Worm (Caenorhabditis elegans): ENCODE data around the gene srxa-11.

srxa-11 gene

ce11 chrV:13908120-13908915 lies 15.6 kb upstream of the srxa-11 start (continued):
- TF ChIP-seq hlh-12 (tag; optimal IDR thresholded peaks at IDR 0.05): no peak
- TF ChIP-seq hmg-20 (GFP tag; IDR thresholded peaks at IDR 0.05): no peak
- TF ChIP-seq ceh-27 (GFP tag; optimal IDR thresholded peaks at IDR 0.05): no peak
- TF ChIP-seq ceh-58 (GFP tag; IDR thresholded peaks at IDR 0.05): no peak
- no peak for TF ChIP-seq hlh-26 (GFP tag; conservative IDR thresholded peaks at IDR 0.05)
- no peak for TF ChIP-seq lag-1 (GFP tag; IDR thresholded peaks at IDR 0.05)
- TF ChIP-seq chd-7 (tag; optimal IDR thresholded peaks at IDR 0.05): peak; percentile 38
- no peak for TF ChIP-seq rcor-1 (GFP tag; IDR thresholded peaks at IDR 0.05)
- no peak for TF ChIP-seq hmg-1.2 (GFP tag; IDR thresholded peaks at IDR 0.05)
- no peak for TF ChIP-seq Y67H2A.10 (GFP tag; conservative IDR thresholded peaks at IDR 0.05)
- TF ChIP-seq nfya-2 (GFP tag; IDR thresholded peaks at IDR 0.05): no peak
- TF ChIP-seq nfyb-1 (GFP tag; IDR thresholded peaks at IDR 0.05): peak; percentile 64
- no peak for TF ChIP-seq F10E7.11 (tag; optimal IDR thresholded peaks at IDR 0.05)
- peak; percentile 1 for TF ChIP-seq athp-1 (tag; optimal IDR thresholded peaks at IDR 0.05)
- no peak for TF ChIP-seq nhr-90 (tag; optimal IDR thresholded peaks at IDR 0.05)
- no peak for TF ChIP-seq Y53G8AR.9 (GFP tag; conservative IDR thresholded peaks at IDR 0.05)
- TF ChIP-seq F57A8.1 (GFP tag; optimal IDR thresholded peaks at IDR 0.05): no peak
- TF ChIP-seq nhr-27 (tag; optimal IDR thresholded peaks at IDR 0.05): no peak
- no peak for TF ChIP-seq repo-1 (tag; optimal IDR thresholded peaks at IDR 0.05)
- TF ChIP-seq madf-3 (GFP tag; IDR thresholded peaks at IDR 0.05): 0 out of 2 replicates have a peak, but pooled peaks have one; percentile 27
- TF ChIP-seq unc-62 (GFP tag; optimal IDR thresholded peaks at IDR 0.05): no peak
- TF ChIP-seq C17E4.6 (GFP tag; IDR thresholded peaks at IDR 0.05): no peak
- TF ChIP-seq zfh-2 (GFP tag; conservative IDR thresholded peaks at IDR 0.05): no peak
- no peak for TF ChIP-seq dpl-1 (GFP tag; optimal IDR thresholded peaks at IDR 0.05)
- TF ChIP-seq snpc-3.4 (tag; optimal IDR thresholded peaks at IDR 0.05): no peak
- TF ChIP-seq nhr-120 (GFP tag; IDR thresholded peaks at IDR 0.05): no peak
- TF ChIP-seq lir-1 (GFP tag; conservative IDR thresholded peaks at IDR 0.05): no peak
- no peak for TF ChIP-seq K12H6.12 (tag; optimal IDR thresholded peaks at IDR 0.05)
- TF ChIP-seq F39B2.1 (GFP tag; IDR thresholded peaks at IDR 0.05): no peak
- no peak for TF ChIP-seq F23B12.7 (tag; optimal IDR thresholded peaks at IDR 0.05; ENCODE audit: insufficient read depth)
- no peak for TF ChIP-seq mes-4 (tag; optimal IDR thresholded peaks at IDR 0.05)
- TF ChIP-seq pha-4 (tag; optimal IDR thresholded peaks at IDR 0.05): no peak
- no peak for TF ChIP-seq ztf-6 (GFP tag; IDR thresholded peaks at IDR 0.05)
- TF ChIP-seq cebp-1 (GFP tag; IDR thresholded peaks at IDR 0.05): no peak
- peak; percentile 29 for TF ChIP-seq cebp-1 (tag; optimal IDR thresholded peaks at IDR 0.05)
- TF ChIP-seq Y56A3A.18 (GFP tag; IDR thresholded peaks at IDR 0.05): peak; percentile 7; the same call in 1 of the 2 replicates
- no peak for TF ChIP-seq cebp-2 (GFP tag; IDR thresholded peaks at IDR 0.05)
- TF ChIP-seq lin-26 (GFP tag; IDR thresholded peaks at IDR 0.05): no peak
- no peak for TF ChIP-seq tbp1 (GFP tag; optimal IDR thresholded peaks at IDR 0.05)
- no peak for TF ChIP-seq mcd-1 (GFP tag; IDR thresholded peaks at IDR 0.05)
- no peak for TF ChIP-seq aptf-3 (GFP tag; IDR thresholded peaks at IDR 0.05)
- no peak for TF ChIP-seq F22D6.2 (tag; optimal IDR thresholded peaks at IDR 0.05)
- no peak for TF ChIP-seq die-1 (tag; optimal IDR thresholded peaks at IDR 0.05)
- TF ChIP-seq attf-3 (GFP tag; conservative IDR thresholded peaks at IDR 0.05): 0 out of 2 replicates have a peak, but pooled peaks have one; percentile 8
- no peak for TF ChIP-seq ztf-18 (tag; optimal IDR thresholded peaks at IDR 0.05)
- TF ChIP-seq F55B11.4 (tag; optimal IDR thresholded peaks at IDR 0.05; ENCODE audit: borderline replicate concordance, insufficient read depth): no peak
- no peak for TF ChIP-seq F57C9.4 (tag; optimal IDR thresholded peaks at IDR 0.05)
- TF ChIP-seq zim-3 (tag; optimal IDR thresholded peaks at IDR 0.05): no peak
